Fruit fly (Drosophila melanogaster) whole organism, pupa: ENCODE results near the gene lawc.

Experiments used
- CG14655 ChIP-seq: fragments of 200-800 bp; sonication (Bioruptor generic); optimal IDR thresholded peaks from 3 replicates; lab custom pipeline; 2017; ENCODE audit warnings: mild to moderate bottlenecking, missing biosample characterization, missing genetic modification reagents, missing genetic modification characterization
- CG15710 ChIP-seq: fragments of 200-800 bp; sonication (Bioruptor generic); optimal IDR thresholded peaks from 2 replicates; lab custom pipeline; 2018; ENCODE audit warnings: missing biosample characterization, mild to moderate bottlenecking, missing genetic modification characterization, moderate library complexity
- CG17806 ChIP-seq: fragments of 200-800 bp; sonication (Bioruptor generic); optimal IDR thresholded peaks from 2 replicates; lab custom pipeline; 2018; ENCODE audit warnings: missing biosample characterization, mild to moderate bottlenecking, missing genetic modification characterization, moderate library complexity
- CG32121 ChIP-seq: fragments of 200-800 bp; sonication (Bioruptor generic); IDR thresholded peaks from 2 replicates; pipeline ENCODE4 v1.3.6; 2022; ENCODE audit warnings: missing biosample characterization, missing genetic modification characterization
- CG8159 ChIP-seq: fragments of 200-800 bp; sonication (Bioruptor generic); optimal IDR thresholded peaks from 3 replicates; lab custom pipeline; 2018; ENCODE audit warnings: missing biosample characterization, mild to moderate bottlenecking, missing genetic modification characterization, moderate library complexity
- CG8301 ChIP-seq: fragments of 200-800 bp; sonication (Bioruptor generic); optimal IDR thresholded peaks from 2 replicates; lab custom pipeline; 2018; ENCODE audit warnings: missing biosample characterization, mild to moderate bottlenecking, missing genetic modification characterization
- Ets98B ChIP-seq: fragments of 200-800 bp; sonication (Bioruptor generic); IDR thresholded peaks from 2 replicates; pipeline ENCODE4 v1.3.6; 2022; ENCODE audit warnings: missing biosample characterization, missing genetic modification characterization
- Pif1A ChIP-seq: fragments of 200-800 bp; sonication (Bioruptor generic); optimal IDR thresholded peaks from 3 replicates; lab custom pipeline; 2016; ENCODE audit warnings: missing biosample characterization, missing genetic modification characterization
- Snoo ChIP-seq: fragments of 200-800 bp; sonication (Bioruptor generic); optimal IDR thresholded peaks from 3 replicates; lab custom pipeline; 2017; ENCODE audit warnings: missing biosample characterization, mild to moderate bottlenecking, missing genetic modification characterization, inconsistent platforms
- fd96Ca ChIP-seq: fragments of 200-800 bp; sonication (Bioruptor generic); IDR thresholded peaks from 3 replicates; pipeline ENCODE4 v1.3.6; 2022; ENCODE audit warnings: missing biosample characterization, missing genetic modification characterization

- TF ChIP-seq CG14655 (GFP tag; lab: Kevin White, UChicago): no peak
- TF ChIP-seq CG8301 (tag; lab: Kevin White, UChicago): no peak
- TF ChIP-seq CG17806 (tag; lab: Kevin White, UChicago): no peak
- no peak for TF ChIP-seq CG32121
- no peak for TF ChIP-seq CG15710 (tag; lab: Kevin White, UChicago)
- TF ChIP-seq Pif1A (GFP tag; lab: Kevin White, UChicago): no peak
- no peak for TF ChIP-seq CG8159 (tag; lab: Kevin White, UChicago)
- no peak for TF ChIP-seq fd96Ca (GFP tag; lab: Robert Waterston, UW)
- TF ChIP-seq Ets98B (GFP tag; lab: Robert Waterston, UW): no peak
- no peak for TF ChIP-seq Snoo (tag; lab: Kevin White, UChicago)
Observed at dm6 chrX:8414351-8414750, 2.9 kb upstream of the lawc start.
